Fruit fly (Drosophila melanogaster) whole organism, embryonic: ENCODE data around the gene CG33107.

Source experiments
- Ada2b ChIP-seq: fragments of 200-800 bp; sonication (Bioruptor generic); IDR thresholded peaks from 2 replicates; pipeline ENCODE4 v1.3.6; 2022; ENCODE audit warnings: missing biosample characterization, missing genetic modification characterization
- BtbVII ChIP-seq: fragments of 200-800 bp; sonication (Bioruptor generic); optimal IDR thresholded peaks from 3 replicates; lab custom pipeline; 2017; ENCODE audit warnings: missing biosample characterization, mild to moderate bottlenecking, missing genetic modification characterization
- Bteb2 ChIP-seq: fragments of 200-800 bp; sonication (Bioruptor generic); optimal IDR thresholded peaks from 2 replicates; lab custom pipeline; 2016; ENCODE audit warnings: missing biosample characterization, missing genetic modification characterization
- CG10565 ChIP-seq: fragments of 200-800 bp; sonication (Bioruptor generic); optimal IDR thresholded peaks from 3 replicates; lab custom pipeline; 2016; ENCODE audit warnings: missing biosample characterization, mild to moderate bottlenecking, missing genetic modification characterization
- CG11456 ChIP-seq: fragments of 200-800 bp; sonication (Bioruptor generic); IDR thresholded peaks from 3 replicates; pipeline ENCODE4 v1.3.6; 2022; ENCODE audit warnings: missing biosample characterization, missing genetic modification characterization
- CG12299 ChIP-seq: fragments of 200-800 bp; sonication (Bioruptor generic); optimal IDR thresholded peaks from 2 replicates; lab custom pipeline; 2018; ENCODE audit warnings: missing biosample characterization, mild to moderate bottlenecking, missing genetic modification characterization
- CG12659 ChIP-seq: fragments of 200-800 bp; sonication (Bioruptor generic); optimal IDR thresholded peaks from 3 replicates; lab custom pipeline; 2017; ENCODE audit warnings: mild to moderate bottlenecking, missing biosample characterization, missing genetic modification reagents, missing genetic modification characterization
- CG14667 ChIP-seq: fragments of 200-800 bp; sonication (Bioruptor generic); IDR thresholded peaks from 2 replicates; pipeline ENCODE4 v1.3.6; 2022; ENCODE audit warnings: missing biosample characterization, missing genetic modification characterization
- CG15011 ChIP-seq: fragments of 200-800 bp; sonication (Bioruptor generic); optimal IDR thresholded peaks from 3 replicates; lab custom pipeline; 2018; ENCODE audit warnings: missing biosample characterization, mild to moderate bottlenecking, missing genetic modification characterization
- CG15269 ChIP-seq: fragments of 200-800 bp; sonication (Bioruptor generic); optimal IDR thresholded peaks from 2 replicates; lab custom pipeline; 2018; ENCODE audit warnings: missing biosample characterization, mild to moderate bottlenecking, missing genetic modification characterization, moderate library complexity
- CG17361 ChIP-seq: fragments of 200-800 bp; sonication (Bioruptor generic); IDR thresholded peaks from 3 replicates; pipeline ENCODE4 v1.3.6; 2022; ENCODE audit warnings: missing biosample characterization, missing genetic modification characterization
- CG17912 ChIP-seq: fragments of 200-800 bp; sonication (Bioruptor generic); optimal IDR thresholded peaks from 2 replicates; lab custom pipeline; 2018; ENCODE audit warnings: missing biosample characterization, mild to moderate bottlenecking, missing genetic modification characterization
- CG2116 ChIP-seq: fragments of 200-800 bp; sonication (Bioruptor generic); optimal IDR thresholded peaks from 3 replicates; lab custom pipeline; 2018; ENCODE audit warnings: missing biosample characterization, mild to moderate bottlenecking, missing genetic modification characterization
- CG3838 ChIP-seq: fragments of 200-800 bp; sonication (Bioruptor generic); optimal IDR thresholded peaks from 3 replicates; lab custom pipeline; 2016; ENCODE audit warnings: missing biosample characterization, missing genetic modification characterization
- CG4820 ChIP-seq: fragments of 200-800 bp; sonication (Bioruptor generic); optimal IDR thresholded peaks from 3 replicates; lab custom pipeline; 2016; ENCODE audit warnings: missing biosample characterization, missing genetic modification characterization
- CG7839 ChIP-seq: fragments of 200-800 bp; sonication (Bioruptor generic); optimal IDR thresholded peaks from 3 replicates; lab custom pipeline; 2018; ENCODE audit warnings: missing biosample characterization, mild to moderate bottlenecking, missing genetic modification characterization, moderate library complexity
- CG8765 ChIP-seq: fragments of 200-800 bp; sonication (Bioruptor generic); IDR thresholded peaks from 2 replicates; pipeline ENCODE4 v1.3.6; 2022; ENCODE audit warnings: missing biosample characterization, missing genetic modification characterization
- CG9727 ChIP-seq: fragments of 200-800 bp; sonication (Bioruptor generic); optimal IDR thresholded peaks from 3 replicates; lab custom pipeline; 2017; ENCODE audit warnings: missing biosample characterization, mild to moderate bottlenecking, missing genetic modification characterization
- Camta ChIP-seq: fragments of 200-800 bp; sonication (Bioruptor generic); optimal IDR thresholded peaks from 2 replicates; lab custom pipeline; 2016; ENCODE audit warnings: missing biosample characterization, missing genetic modification characterization
- Dbx ChIP-seq: fragments of 200-800 bp; sonication (Bioruptor generic); IDR thresholded peaks from 3 replicates; pipeline ENCODE4 v1.3.6; 2022; ENCODE audit warnings: missing biosample characterization, missing genetic modification characterization
- Doc2 ChIP-seq: fragments of 200-800 bp; sonication (Bioruptor generic); IDR thresholded peaks from 2 replicates; pipeline ENCODE4 v1.3.6; 2022; ENCODE audit warnings: missing biosample characterization, missing genetic modification characterization
- Drgx ChIP-seq: fragments of 200-800 bp; sonication (Bioruptor generic); IDR thresholded peaks from 2 replicates; pipeline ENCODE4 v1.3.6; 2022; ENCODE audit warnings: missing biosample characterization, missing genetic modification characterization
- ERR ChIP-seq: fragments of 200-800 bp; sonication (Bioruptor generic); optimal IDR thresholded peaks from 2 replicates; lab custom pipeline; 2016; ENCODE audit warnings: missing biosample characterization, missing genetic modification characterization
- Ets97D ChIP-seq: fragments of 200-800 bp; sonication (Bioruptor generic); optimal IDR thresholded peaks from 3 replicates; lab custom pipeline; 2016; ENCODE audit warnings: missing biosample characterization, missing genetic modification characterization
- Gsc ChIP-seq: fragments of 200-800 bp; sonication (Bioruptor generic); IDR thresholded peaks from 2 replicates; pipeline ENCODE4 v1.3.6; 2022; ENCODE audit warnings: missing biosample characterization, missing genetic modification characterization
- MTF-1 ChIP-seq: fragments of 200-800 bp; sonication (Bioruptor generic); optimal IDR thresholded peaks from 2 replicates; lab custom pipeline; 2018; ENCODE audit warnings: missing biosample characterization, mild to moderate bottlenecking, missing genetic modification characterization, borderline replicate concordance
- Med ChIP-seq: fragments of 200-800 bp; sonication (Bioruptor generic); peaks from one replicate; lab custom pipeline; 2016; ENCODE audit warnings: missing biosample characterization, missing genetic modification characterization, mild to moderate bottlenecking, inconsistent platforms, moderate library complexity
- Myb ChIP-seq: fragments of 200-800 bp; sonication (Bioruptor generic); optimal IDR thresholded peaks from 2 replicates; lab custom pipeline; 2016; ENCODE audit warnings: missing biosample characterization, missing genetic modification characterization
- NC2β ChIP-seq: fragments of 200-800 bp; sonication (Bioruptor generic); optimal IDR thresholded peaks from 2 replicates; lab custom pipeline; 2016; ENCODE audit warnings: missing biosample characterization, missing genetic modification characterization
- NK7.1 ChIP-seq: fragments of 200-800 bp; sonication (Bioruptor generic); optimal IDR thresholded peaks from 3 replicates; lab custom pipeline; 2016; ENCODE audit warnings: missing biosample characterization, missing genetic modification characterization
- Scr ChIP-seq: fragments of 200-800 bp; sonication (Bioruptor generic); IDR thresholded peaks from 2 replicates; pipeline ENCODE4 v1.3.6; 2022; ENCODE audit warnings: missing biosample characterization, missing genetic modification characterization; ENCODE audit not compliant: partially characterized antibody
- Vsx1 ChIP-seq: fragments of 200-800 bp; sonication (Bioruptor generic); optimal IDR thresholded peaks from 2 replicates; lab custom pipeline; 2017; ENCODE audit warnings: missing biosample characterization, mild to moderate bottlenecking, missing genetic modification characterization, missing genetic modification reagents
- abd-A ChIP-seq: fragments of 200-800 bp; sonication (Bioruptor generic); optimal IDR thresholded peaks from 3 replicates; lab custom pipeline; 2019; ENCODE audit warnings: missing biosample characterization, mild to moderate bottlenecking, missing genetic modification characterization, moderate library complexity
- bbx ChIP-seq: fragments of 200-800 bp; sonication (Bioruptor generic); IDR thresholded peaks from 2 replicates; pipeline ENCODE4 v1.3.6; 2022; ENCODE audit warnings: missing biosample characterization, missing genetic modification characterization; ENCODE audit not compliant: partially characterized antibody
- chm ChIP-seq: fragments of 200-800 bp; sonication (Bioruptor generic); IDR thresholded peaks from 2 replicates; pipeline ENCODE4 v1.3.6; 2022; ENCODE audit warnings: missing biosample characterization, missing genetic modification characterization
- cwo ChIP-seq: fragments of 200-800 bp; sonication (Bioruptor generic); optimal IDR thresholded peaks from 3 replicates; lab custom pipeline; 2017; ENCODE audit warnings: missing biosample characterization, missing genetic modification characterization, mild to moderate bottlenecking, moderate library complexity, missing genetic modification reagents
- disco-r ChIP-seq: fragments of 200-800 bp; sonication (Bioruptor generic); optimal IDR thresholded peaks from 2 replicates; lab custom pipeline; 2016; ENCODE audit warnings: missing biosample characterization, missing genetic modification characterization
- dmrt11E ChIP-seq: fragments of 200-800 bp; sonication (Bioruptor generic); optimal IDR thresholded peaks from 3 replicates; lab custom pipeline; 2018; ENCODE audit warnings: missing biosample characterization, mild to moderate bottlenecking, missing genetic modification characterization, moderate library complexity
- emc ChIP-seq: fragments of 200-800 bp; sonication (Bioruptor generic); optimal IDR thresholded peaks from 2 replicates; lab custom pipeline; 2016; ENCODE audit warnings: missing biosample characterization, missing genetic modification characterization
- fru ChIP-seq: fragments of >200 bp; optimal IDR thresholded peaks from 2 replicates; lab custom pipeline; 2017
- gcm2 ChIP-seq: fragments of 200-800 bp; sonication (Bioruptor generic); optimal IDR thresholded peaks from 2 replicates; lab custom pipeline; 2016; ENCODE audit warnings: missing biosample characterization, missing genetic modification characterization
- grau ChIP-seq: fragments of 200-800 bp; optimal IDR thresholded peaks from 3 replicates; lab custom pipeline; 2019; ENCODE audit warnings: missing biosample characterization, mild to moderate bottlenecking, missing genetic modification characterization, moderate library complexity
- inv ChIP-seq: fragments of 200-800 bp; sonication (Bioruptor generic); IDR thresholded peaks from 2 replicates; pipeline ENCODE4 v1.3.6; 2022; ENCODE audit warnings: missing biosample characterization, missing genetic modification characterization; ENCODE audit not compliant: partially characterized antibody
- jigr1 ChIP-seq: fragments of 200-800 bp; sonication (Bioruptor generic); IDR thresholded peaks from 3 replicates; pipeline ENCODE4 v1.3.6; 2022; ENCODE audit warnings: missing biosample characterization, missing genetic modification characterization
- kay ChIP-seq: fragments of 200-800 bp; sonication (Bioruptor generic); optimal IDR thresholded peaks from 2 replicates; lab custom pipeline; 2016; ENCODE audit warnings: missing biosample characterization, missing genetic modification characterization
- pros ChIP-seq: fragments of 200-800 bp; sonication (Bioruptor generic); optimal IDR thresholded peaks from 3 replicates; lab custom pipeline; 2019; ENCODE audit warnings: missing biosample characterization, mild to moderate bottlenecking, missing genetic modification characterization, moderate library complexity
- scrt ChIP-seq: fragments of 200-800 bp; sonication (Bioruptor generic); optimal IDR thresholded peaks from 2 replicates; lab custom pipeline; 2018; ENCODE audit warnings: missing biosample characterization, mild to moderate bottlenecking, missing genetic modification characterization, moderate library complexity
- sd ChIP-seq: fragments of 200-800 bp; sonication (Bioruptor generic); optimal IDR thresholded peaks from 3 replicates; lab custom pipeline; 2018; ENCODE audit warnings: missing biosample characterization, mild to moderate bottlenecking, missing genetic modification characterization, moderate library complexity
- sima ChIP-seq: fragments of 200-800 bp; sonication (Bioruptor generic); optimal IDR thresholded peaks from 2 replicates; lab custom pipeline; 2016; ENCODE audit warnings: missing biosample characterization, missing genetic modification characterization
- tin ChIP-seq: fragments of 200-800 bp; sonication (Bioruptor generic); optimal IDR thresholded peaks from 3 replicates; lab custom pipeline; 2016; ENCODE audit warnings: missing biosample characterization, missing genetic modification characterization
- tll ChIP-seq, 2 experiments: fragments of 200-800 bp in 1 of 2; fragments of >200 bp in 1 of 2; sonication (Bioruptor generic) in 1 of 2; optimal IDR thresholded peaks; 2 replicates each; lab custom pipeline; 2017 to 2019; ENCODE audit warnings: missing biosample characterization in 2 of 2, missing genetic modification characterization in 2 of 2, mild to moderate bottlenecking in 1 of 2, moderate library complexity in 1 of 2

CG33107 gene

DNA sequence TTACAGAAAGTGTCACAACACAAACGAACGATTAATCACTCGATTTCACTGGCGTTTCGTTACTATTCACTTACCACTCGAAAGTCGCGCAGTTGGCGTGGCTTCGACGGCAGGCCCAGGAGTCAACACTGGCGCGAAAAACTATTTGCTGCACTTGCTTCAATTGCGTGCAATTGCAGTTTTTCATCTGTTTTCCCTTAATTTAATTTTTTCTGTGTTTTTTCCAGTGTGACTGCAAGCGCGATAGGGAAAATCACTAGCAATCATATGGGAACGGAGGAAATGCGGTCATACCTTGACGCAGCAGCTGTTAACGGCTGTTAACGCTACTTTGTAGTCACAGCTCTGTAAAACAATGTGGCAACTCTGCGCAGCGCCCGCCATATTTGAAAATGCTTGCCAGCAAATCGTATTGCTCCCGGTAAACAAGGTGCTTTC is 36.9 kb downstream of the CG33107 start, which contains the start of gene AdipoR (continued):
- TF ChIP-seq Dbx (GFP tag; lab: Robert Waterston, UW) (no peak), kay (GFP tag; lab: Kevin White, UChicago) (peak; percentile 42), grau (tag; lab: Kevin White, UChicago) (peak; percentile 21), disco-r (GFP tag; lab: Kevin White, UChicago) (no peak), CG8765 (GFP tag; lab: Robert Waterston, UW) (no peak), Gsc (GFP tag; lab: Robert Waterston, UW) (no peak), Scr (peak; percentile 47), abd-A (tag; lab: Kevin White, UChicago) (no peak), scrt (no peak), sima (GFP tag; lab: Kevin White, UChicago) (no peak), fru (lab: Kevin White, UChicago) (no peak), NC2β (GFP tag; lab: Kevin White, UChicago) (no peak), chm (GFP tag; lab: Robert Waterston, UW) (0 out of 2 replicates have a peak, but pooled peaks have one; percentile 8), jigr1 (GFP tag; lab: Robert Waterston, UW) (no peak), CG12659 (GFP tag; lab: Kevin White, UChicago) (peak; percentile 76), tin (GFP tag; lab: Kevin White, UChicago) (no peak), Drgx (GFP tag; lab: Robert Waterston, UW) (no peak), Ets97D (GFP tag; lab: Kevin White, UChicago) (peak; percentile 58), pros (GFP tag; lab: Kevin White, UChicago) (no peak), BtbVII (no peak), CG11456 (GFP tag; lab: Robert Waterston, UW) (no peak), sd (tag; lab: Kevin White, UChicago) (peak; percentile 1), emc (GFP tag; lab: Kevin White, UChicago) (no peak), Camta (GFP tag; lab: Kevin White, UChicago) (no peak), gcm2 (no peak), CG9727 (GFP tag; lab: Kevin White, UChicago) (peak; percentile 29), CG14667 (GFP tag; lab: Robert Waterston, UW) (no peak), bbx (peak; percentile 47; the same call in 1 of the 2 replicates), ERR (GFP tag; lab: Kevin White, UChicago) (no peak), tll (GFP tag; optimal IDR thresholded peaks at IDR 0.05; lab: Kevin White, UChicago) (peak in 1 of 2 experiments; percentile 29), NK7.1 (GFP tag; lab: Kevin White, UChicago) (no peak), Vsx1 (GFP tag; lab: Kevin White, UChicago) (no peak), CG7839 (tag; lab: Kevin White, UChicago) (peak; percentile 11), cwo (GFP tag; lab: Kevin White, UChicago) (no peak), Bteb2 (GFP tag; lab: Kevin White, UChicago) (no peak), Ada2b (GFP tag; lab: Robert Waterston, UW) (no peak), dmrt11E (tag; lab: Kevin White, UChicago) (peak; percentile 8), CG15269 (tag; lab: Kevin White, UChicago) (peak; percentile 7), Myb (peak; percentile 74), CG2116 (peak; percentile 47), CG12299 (tag; lab: Kevin White, UChicago) (peak; percentile 32), CG10565 (no peak), MTF-1 (GFP tag; lab: Kevin White, UChicago) (no peak), inv (GFP tag; lab: Robert Waterston, UW) (no peak), CG4820 (GFP tag; lab: Kevin White, UChicago) (no peak), Doc2 (GFP tag; lab: Robert Waterston, UW) (no peak), Med (GFP tag; lab: Kevin White, UChicago) (peak; percentile 91), CG15011 (GFP tag; lab: Kevin White, UChicago) (no peak), CG17912 (GFP tag; lab: Kevin White, UChicago) (peak; percentile 3), CG3838 (GFP tag; lab: Kevin White, UChicago) (no peak), CG17361 (no peak)
